Worm (Caenorhabditis elegans) whole organism, dauer: ENCODE results near the gene C24A3.1.

Source experiments
- unc-62 ChIP-seq: sonication (generic microtip); optimal IDR thresholded peaks from 2 replicates; lab custom pipeline; 2017; ENCODE audit warnings: missing biosample characterization, missing genetic modification reagents, missing genetic modification characterization

Gene C24A3.1

ce11 chrX:8998809-8999208 lies at the start of gene C24A3.1:
C24A3.1 (plus strand) TSS chrX:8999071.
- TF ChIP-seq unc-62 (GFP tag; lab: Kevin White, UChicago), result no peak

- TF ChIP-seq unc-62 (GFP tag; lab: Kevin White, UChicago), result no peak
Measured at ce11 chrX:8950507-8951028, 48.3 kb upstream of the C24A3.1 start, which contains the start of gene trk-1. trk-1 (minus strand) TSS chrX:8950978.

ce11 chrX:8952007-8952406 lies 46.9 kb upstream of the C24A3.1 start:
- TF ChIP-seq unc-62 (GFP tag; lab: Kevin White, UChicago), result no peak

- no peak for TF ChIP-seq unc-62 (GFP tag; lab: Kevin White, UChicago)
Measured at ce11 chrX:8953011-8953410, 45.9 kb upstream of the C24A3.1 start.

ce11 chrX:8955808-8956207 lies 43.1 kb upstream of the C24A3.1 start:
- no peak for TF ChIP-seq unc-62 (GFP tag; lab: Kevin White, UChicago)

- TF ChIP-seq unc-62 (GFP tag; lab: Kevin White, UChicago), result no peak
Measured at ce11 chrX:8957974-8958373, 40.9 kb upstream of the C24A3.1 start.

ce11 chrX:8961120-8961834 lies 37.6 kb upstream of the C24A3.1 start, which contains the start of gene aexr-3:
aexr-3 (minus strand) TSS chrX:8961170.
- TF ChIP-seq unc-62 (GFP tag; lab: Kevin White, UChicago), result no peak

- no peak for TF ChIP-seq unc-62 (GFP tag; lab: Kevin White, UChicago)
Measured at ce11 chrX:8963469-8963868, 35.4 kb upstream of the C24A3.1 start.

- TF ChIP-seq unc-62 (GFP tag; lab: Kevin White, UChicago), result no peak
Measured at ce11 chrX:8969111-8970048, 29.5 kb upstream of the C24A3.1 start.

- no peak for TF ChIP-seq unc-62 (GFP tag; lab: Kevin White, UChicago)
Measured at ce11 chrX:8971461-8971860, 27.4 kb upstream of the C24A3.1 start.

- no peak for TF ChIP-seq unc-62 (GFP tag; lab: Kevin White, UChicago)
Measured at ce11 chrX:8980676-8981075, 18.2 kb upstream of the C24A3.1 start, which contains the start of gene nmur-1. nmur-1 (plus strand) TSS chrX:8980976.

- no peak for TF ChIP-seq unc-62 (GFP tag; lab: Kevin White, UChicago)
Measured at ce11 chrX:8986452-8986851, 12.4 kb upstream of the C24A3.1 start.

ce11 chrX:8987828-8988227 lies 11.0 kb upstream of the C24A3.1 start, which contains the start of gene twk-18:
twk-18 (plus strand) TSS chrX:8988128.
- TF ChIP-seq unc-62 (GFP tag; lab: Kevin White, UChicago), result no peak

- no peak for TF ChIP-seq unc-62 (GFP tag; lab: Kevin White, UChicago)
Measured at ce11 chrX:8991856-8992456, 6.9 kb upstream of the C24A3.1 start, which contains the start of gene C24A3.4. C24A3.4 (plus strand) TSS chrX:8992406.

ce11 chrX:8995527-8995946 lies 3.3 kb upstream of the C24A3.1 start:
- TF ChIP-seq unc-62 (GFP tag; lab: Kevin White, UChicago), result no peak
